Fruit fly (Drosophila melanogaster) Kc167 (cell line): ENCODE measurements around the gene tnc.

ENCODE experiments used
- Myc ChIP-seq: fragments of >200 bp; optimal IDR thresholded peaks from 2 replicates; lab custom pipeline; 2017; ENCODE audit warnings: missing external identifiers
- Sin3A ChIP-seq: fragments of >200 bp; optimal IDR thresholded peaks from 2 replicates; lab custom pipeline; 2018; ENCODE audit warnings: missing external identifiers
- h ChIP-seq: fragments of >200 bp; optimal IDR thresholded peaks from 3 replicates; lab custom pipeline; 2018; ENCODE audit warnings: missing external identifiers
- insv ChIP-seq: fragments of >200 bp; optimal IDR thresholded peaks from 3 replicates; lab custom pipeline; 2018; ENCODE audit warnings: missing external identifiers
- psq ChIP-seq: fragments of >200 bp; optimal IDR thresholded peaks from 2 replicates; lab custom pipeline; 2017; ENCODE audit warnings: missing external identifiers
- ttk ChIP-seq: sonication (Bioruptor generic); optimal IDR thresholded peaks from 2 replicates; lab custom pipeline; 2017; ENCODE audit warnings: missing external identifiers

- TF ChIP-seq h (no peak), Sin3A (no peak), Myc (lab: Kevin White, UChicago) (no peak), psq (lab: Kevin White, UChicago) (no peak), ttk (lab: Kevin White, UChicago) (no peak), insv (no peak)
These were observed 21.7 kb upstream of the tnc start for dm6 chr3R:24962470-24962869.
